Fruit fly (Drosophila melanogaster) whole organism, wandering third instar larva: ENCODE data around the gene bol.

Source experiments
- Abd-B ChIP-seq: fragments of >200 bp; optimal IDR thresholded peaks from 2 replicates; lab custom pipeline; 2017; ENCODE audit warnings: missing biosample characterization, missing genetic modification characterization
- CG32264 ChIP-seq: fragments of 200-800 bp; sonication (Bioruptor generic); optimal IDR thresholded peaks from 2 replicates; lab custom pipeline; 2016; ENCODE audit warnings: missing biosample characterization, missing genetic modification characterization
- CG9705 ChIP-seq: fragments of 200-800 bp; sonication (Bioruptor generic); optimal IDR thresholded peaks from 2 replicates; lab custom pipeline; 2018; ENCODE audit warnings: missing biosample characterization, mild to moderate bottlenecking, missing genetic modification characterization
- CrebA ChIP-seq: fragments of 200-800 bp; sonication (Bioruptor generic); optimal IDR thresholded peaks from 2 replicates; lab custom pipeline; 2016; ENCODE audit warnings: missing biosample characterization, mild to moderate bottlenecking, missing genetic modification characterization, borderline replicate concordance
- Dfd ChIP-seq: fragments of >200 bp; optimal IDR thresholded peaks from 2 replicates; lab custom pipeline; 2017; ENCODE audit warnings: missing biosample characterization, missing genetic modification characterization
- Dif ChIP-seq: fragments of 200-275, 200-300 bp; sonication (Bioruptor generic); optimal IDR thresholded peaks from 2 replicates; lab custom pipeline; 2018; ENCODE audit warnings: missing biosample characterization, missing genetic modification characterization; ENCODE audit not compliant: partially characterized antibody
- GATAd ChIP-seq: sonication (Bioruptor generic); optimal IDR thresholded peaks from 2 replicates; lab custom pipeline; 2016; ENCODE audit warnings: missing biosample characterization, missing genetic modification characterization
- HLH106 ChIP-seq: fragments of 200-800 bp; optimal IDR thresholded peaks from 3 replicates; lab custom pipeline; 2019; ENCODE audit warnings: missing biosample characterization, mild to moderate bottlenecking, missing genetic modification characterization, moderate library complexity
- Hnf4 ChIP-seq: fragments of 200-800 bp; sonication (Bioruptor generic); optimal IDR thresholded peaks from 2 replicates; lab custom pipeline; 2016; ENCODE audit warnings: missing biosample characterization, mild to moderate bottlenecking, missing genetic modification characterization
- Hr83 ChIP-seq: fragments of 200-300 bp; sonication (Bioruptor generic); optimal IDR thresholded peaks from 2 replicates; lab custom pipeline; 2016; ENCODE audit warnings: missing biosample characterization, mild to moderate bottlenecking, missing genetic modification characterization, moderate library complexity; ENCODE audit not compliant: poor library complexity, severe bottlenecking
- Jra ChIP-seq: sonication (Bioruptor generic); optimal IDR thresholded peaks from 2 replicates; lab custom pipeline; 2016; ENCODE audit warnings: missing biosample characterization, missing genetic modification characterization
- Mio ChIP-seq: sonication (Bioruptor generic); optimal IDR thresholded peaks from 2 replicates; lab custom pipeline; 2016; ENCODE audit warnings: missing biosample characterization, missing genetic modification characterization
- Myc ChIP-seq: fragments of >200 bp; optimal IDR thresholded peaks from 2 replicates; lab custom pipeline; 2017
- N ChIP-seq: fragments of >200 bp; optimal IDR thresholded peaks from 2 replicates; lab custom pipeline; 2018; ENCODE audit warnings: missing biosample characterization, missing external identifiers, missing genetic modification characterization
- OdsH ChIP-seq: fragments of 200-800 bp; sonication (Bioruptor generic); optimal IDR thresholded peaks from 2 replicates; lab custom pipeline; 2016; ENCODE audit warnings: missing biosample characterization, mild to moderate bottlenecking, missing genetic modification characterization
- Rel ChIP-seq, 2 experiments: fragments of 200-800 bp; sonication (Bioruptor generic) in 1 of 2; optimal IDR thresholded peaks; 2 replicates in 1 of 2; 3 replicates in 1 of 2; lab custom pipeline; 2016 to 2019; ENCODE audit warnings: mild to moderate bottlenecking in 2 of 2, missing biosample characterization in 2 of 2, missing genetic modification characterization in 2 of 2, moderate library complexity in 1 of 2
- Sp1 ChIP-seq: fragments of 200-800 bp; sonication (Bioruptor generic); optimal IDR thresholded peaks from 3 replicates; lab custom pipeline; 2019; ENCODE audit warnings: missing biosample characterization, mild to moderate bottlenecking, missing genetic modification characterization, moderate library complexity
- Vsx2 ChIP-seq: fragments of 200-300, 225-300 bp; sonication (Bioruptor generic); optimal IDR thresholded peaks from 2 replicates; lab custom pipeline; 2018; ENCODE audit warnings: missing biosample characterization, missing genetic modification characterization; ENCODE audit not compliant: partially characterized antibody
- br ChIP-seq: fragments of 200-800 bp; sonication (Bioruptor generic); optimal IDR thresholded peaks from 2 replicates; lab custom pipeline; 2016; ENCODE audit warnings: missing biosample characterization, missing genetic modification characterization
- brk ChIP-seq: fragments of 200-800 bp; sonication (Bioruptor generic); optimal IDR thresholded peaks from 2 replicates; lab custom pipeline; 2016; ENCODE audit warnings: missing biosample characterization, mild to moderate bottlenecking, missing genetic modification characterization
- dl ChIP-seq, 2 experiments: fragments of 175-275, 200-275 bp in 1 of 2; fragments of 200-275 bp in 1 of 2; sonication (Bioruptor generic); optimal IDR thresholded peaks; lab custom pipeline; 2018; ENCODE audit warnings: mild to moderate bottlenecking in 2 of 2, missing biosample characterization in 2 of 2, missing genetic modification characterization in 2 of 2, moderate library complexity in 2 of 2; ENCODE audit not compliant: partially characterized antibody in 2 of 2, insufficient read depth in 1 of 2
- dmrt93B ChIP-seq: fragments of 200-800 bp; sonication (Bioruptor generic); optimal IDR thresholded peaks from 2 replicates; lab custom pipeline; 2018; ENCODE audit warnings: missing biosample characterization, mild to moderate bottlenecking, missing genetic modification characterization
- ey ChIP-seq: fragments of 200-800 bp; sonication (Bioruptor generic); optimal IDR thresholded peaks from 2 replicates; lab custom pipeline; 2016; ENCODE audit warnings: missing biosample characterization, missing genetic modification characterization
- foxo ChIP-seq, 2 experiments: fragments of 200-800 bp; sonication (Bioruptor generic); optimal IDR thresholded peaks; 2 replicates in 1 of 2; 3 replicates in 1 of 2; lab custom pipeline; 2016 to 2017; ENCODE audit warnings: missing biosample characterization in 2 of 2, missing genetic modification characterization in 2 of 2
- fru ChIP-seq: fragments of 200-800 bp; sonication (Bioruptor generic); optimal IDR thresholded peaks from 3 replicates; lab custom pipeline; 2016; ENCODE audit warnings: missing biosample characterization, mild to moderate bottlenecking, missing genetic modification characterization
- h ChIP-seq: fragments of 200-800 bp; sonication (Bioruptor generic); optimal IDR thresholded peaks from 3 replicates; lab custom pipeline; 2016; ENCODE audit warnings: missing biosample characterization, mild to moderate bottlenecking, missing genetic modification characterization
- jim ChIP-seq: fragments of 175-275, 200-325 bp; sonication (Bioruptor generic); optimal IDR thresholded peaks from 2 replicates; lab custom pipeline; 2016; ENCODE audit warnings: missing biosample characterization, mild to moderate bottlenecking, missing genetic modification characterization
- lola ChIP-seq: fragments of >200 bp; optimal IDR thresholded peaks from 2 replicates; lab custom pipeline; 2017; ENCODE audit warnings: missing biosample characterization, missing genetic modification characterization
- pan ChIP-seq: fragments of >200 bp; optimal IDR thresholded peaks from 2 replicates; lab custom pipeline; 2017
- psq ChIP-seq: fragments of 200-800 bp; sonication (Bioruptor generic); optimal IDR thresholded peaks from 3 replicates; lab custom pipeline; 2017; ENCODE audit warnings: missing biosample characterization, mild to moderate bottlenecking, missing genetic modification characterization, moderate library complexity
- rgr ChIP-seq: fragments of 200-800 bp; sonication (Bioruptor generic); optimal IDR thresholded peaks from 3 replicates; lab custom pipeline; 2016; ENCODE audit warnings: missing biosample characterization, mild to moderate bottlenecking, missing genetic modification characterization
- sage ChIP-seq: fragments of 200-800 bp; sonication (Bioruptor generic); optimal IDR thresholded peaks from 2 replicates; lab custom pipeline; 2016; ENCODE audit warnings: missing biosample characterization, mild to moderate bottlenecking, missing genetic modification characterization
- sv ChIP-seq: fragments of 200-800 bp; sonication (Bioruptor generic); optimal IDR thresholded peaks from 3 replicates; lab custom pipeline; 2016; ENCODE audit warnings: missing biosample characterization, missing genetic modification characterization
- tai ChIP-seq: sonication (Bioruptor generic); optimal IDR thresholded peaks from 2 replicates; lab custom pipeline; 2016; ENCODE audit warnings: missing biosample characterization, missing genetic modification characterization
- usp ChIP-seq: fragments of >200 bp; optimal IDR thresholded peaks from 2 replicates; lab custom pipeline; 2017; ENCODE audit warnings: missing biosample characterization, missing genetic modification characterization
- woc ChIP-seq: sonication (Bioruptor generic); optimal IDR thresholded peaks from 2 replicates; lab custom pipeline; 2016; ENCODE audit warnings: missing biosample characterization, mild to moderate bottlenecking, missing genetic modification characterization

Gene bol

DNA sequence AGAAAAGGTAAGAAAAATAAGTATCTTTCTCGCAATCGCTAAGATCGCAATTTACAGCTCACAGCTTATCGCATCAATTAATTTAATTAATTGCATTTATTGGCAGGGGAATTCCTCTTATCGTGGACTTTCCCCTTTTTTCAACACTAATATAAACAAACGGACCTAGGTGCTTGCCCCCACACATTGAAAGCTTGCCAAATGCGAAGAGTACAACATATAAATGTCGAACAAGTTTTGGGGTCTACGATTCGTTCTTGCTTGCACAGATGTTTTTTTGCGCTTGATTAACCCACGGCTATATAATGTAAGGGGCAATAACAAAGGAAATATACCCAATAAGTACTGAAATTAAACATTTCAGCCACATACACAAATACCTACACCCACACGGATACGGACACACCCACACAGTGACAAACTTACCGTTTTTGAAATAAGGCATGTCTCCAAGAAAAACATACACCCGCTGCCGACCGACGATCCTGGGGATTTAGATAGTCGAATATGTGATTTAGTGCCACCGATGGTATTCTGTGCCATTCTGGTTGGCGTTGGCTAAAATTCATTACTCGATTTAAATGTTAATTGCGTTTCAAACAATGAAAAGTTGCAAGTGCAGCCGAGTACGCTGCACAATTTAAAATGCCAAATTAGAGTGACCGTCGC is 62.0 kb downstream of the bol start:
- peak; percentile 9 for TF ChIP-seq OdsH
- no peak for TF ChIP-seq Vsx2 (GFP tag; lab: Kevin White, UChicago)
- no peak for TF ChIP-seq N (GFP tag; lab: Kevin White, UChicago)
- TF ChIP-seq jim (GFP tag; lab: Kevin White, UChicago): no peak
- TF ChIP-seq brk (GFP tag; lab: Kevin White, UChicago): peak; percentile 34
- TF ChIP-seq Sp1 (GFP tag; lab: Kevin White, UChicago): no peak
- TF ChIP-seq ey (GFP tag; lab: Kevin White, UChicago): no peak
- TF ChIP-seq CrebA (GFP tag; lab: Kevin White, UChicago): peak; percentile 68
- no peak for TF ChIP-seq rgr (GFP tag; lab: Kevin White, UChicago)
- no peak for TF ChIP-seq Jra (GFP tag; lab: Kevin White, UChicago)
- TF ChIP-seq tai (GFP tag; lab: Kevin White, UChicago): no peak
- no peak for TF ChIP-seq Rel (GFP tag; optimal IDR thresholded peaks at IDR 0.05; lab: Kevin White, UChicago)
- TF ChIP-seq Rel (tag; optimal IDR thresholded peaks at IDR 0.05; lab: Kevin White, UChicago): peak; percentile 100
- TF ChIP-seq Hnf4: peak; percentile 19
- TF ChIP-seq Abd-B (GFP tag; lab: Kevin White, UChicago): no peak
- no peak for TF ChIP-seq Dif (GFP tag; lab: Kevin White, UChicago)
- TF ChIP-seq sage (GFP tag; lab: Kevin White, UChicago): peak; percentile 21
- peak; percentile 14 for TF ChIP-seq Hr83
- no peak for TF ChIP-seq Myc
- TF ChIP-seq br (GFP tag; lab: Kevin White, UChicago): no peak
- no peak for TF ChIP-seq CG9705
- no peak for TF ChIP-seq sv
- TF ChIP-seq woc (GFP tag; lab: Kevin White, UChicago): no peak

DNA sequence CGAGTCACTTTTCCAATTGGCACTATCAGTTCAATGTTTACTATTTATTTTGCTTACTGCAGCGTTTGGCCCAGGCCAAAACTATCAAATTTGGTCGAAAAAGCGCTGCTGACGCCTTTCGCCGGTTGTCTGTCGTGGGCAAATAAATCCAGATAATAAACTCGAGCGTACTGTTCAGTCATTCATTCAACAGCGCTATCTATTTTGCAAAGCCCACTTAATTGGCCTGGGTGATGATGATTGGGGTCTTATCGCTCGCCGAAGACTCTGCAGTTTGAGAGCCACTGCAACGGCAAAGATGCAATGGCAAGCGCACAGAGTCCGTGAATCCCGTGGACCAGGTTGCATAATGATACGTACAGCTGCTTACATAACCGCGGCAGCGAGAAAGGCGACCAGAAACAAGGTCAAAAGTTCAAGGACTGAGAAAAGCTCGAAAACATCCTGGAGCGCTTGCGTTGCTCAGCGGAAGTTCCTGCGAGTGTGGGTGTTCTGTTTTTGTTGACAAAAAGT is 67.6 kb downstream of the bol start:
- TF ChIP-seq Hr83: no peak
- no peak for TF ChIP-seq rgr (GFP tag; lab: Kevin White, UChicago)
- no peak for TF ChIP-seq dl (GFP tag; optimal IDR thresholded peaks at IDR 0.05; lab: Kevin White, UChicago; ENCODE audit: insufficient read depth in 1 of 2, partially characterized antibody in 2 of 2)
- TF ChIP-seq ey (GFP tag; lab: Kevin White, UChicago): no peak
- TF ChIP-seq Vsx2 (GFP tag; lab: Kevin White, UChicago): peak; percentile 19

dm6 chr3L:9065997-9066441 is 68.2 kb downstream of the bol start, which contains the start of gene Argk1:
TSS of gene Argk1 (minus strand) at chr3L:9066027.
- no peak for TF ChIP-seq Sp1 (GFP tag; lab: Kevin White, UChicago)
- TF ChIP-seq lola (GFP tag; lab: Kevin White, UChicago): no peak
- no peak for TF ChIP-seq ey (GFP tag; lab: Kevin White, UChicago)
- TF ChIP-seq foxo (GFP tag; optimal IDR thresholded peaks at IDR 0.05; lab: Kevin White, UChicago): peak in 1 of 2 experiments; percentile 34
- TF ChIP-seq usp (GFP tag; lab: Kevin White, UChicago): no peak
- TF ChIP-seq OdsH: peak; percentile 50
- no peak for TF ChIP-seq Dfd (GFP tag; lab: Kevin White, UChicago)
- TF ChIP-seq tai (GFP tag; lab: Kevin White, UChicago): peak; percentile 16
- TF ChIP-seq CrebA (GFP tag; lab: Kevin White, UChicago): no peak
- peak; percentile 44 for TF ChIP-seq HLH106 (tag; lab: Kevin White, UChicago)
- TF ChIP-seq psq (GFP tag; lab: Kevin White, UChicago): no peak
- TF ChIP-seq Jra (GFP tag; lab: Kevin White, UChicago): no peak
- TF ChIP-seq fru (GFP tag; lab: Kevin White, UChicago): peak; percentile 14
- TF ChIP-seq brk (GFP tag; lab: Kevin White, UChicago): no peak
- TF ChIP-seq Mio (GFP tag; lab: Kevin White, UChicago): no peak
- TF ChIP-seq Dif (GFP tag; lab: Kevin White, UChicago): peak; percentile 65
- no peak for TF ChIP-seq pan (lab: Kevin White, UChicago)
- peak; percentile 38 to 55 for TF ChIP-seq dl (GFP tag; optimal IDR thresholded peaks at IDR 0.05; lab: Kevin White, UChicago; ENCODE audit: insufficient read depth in 1 of 2, partially characterized antibody in 2 of 2)
- no peak for TF ChIP-seq Rel (GFP tag; optimal IDR thresholded peaks at IDR 0.05; lab: Kevin White, UChicago)
- TF ChIP-seq Rel (tag; optimal IDR thresholded peaks at IDR 0.05; lab: Kevin White, UChicago): no peak
- TF ChIP-seq rgr (GFP tag; lab: Kevin White, UChicago): peak; percentile 54
- TF ChIP-seq br (GFP tag; lab: Kevin White, UChicago): no peak
- no peak for TF ChIP-seq N (GFP tag; lab: Kevin White, UChicago)
- no peak for TF ChIP-seq dmrt93B (GFP tag; lab: Kevin White, UChicago)
- no peak for TF ChIP-seq GATAd (GFP tag; lab: Kevin White, UChicago)
- TF ChIP-seq h (GFP tag; lab: Kevin White, UChicago): peak; percentile 10
- no peak for TF ChIP-seq jim (GFP tag; lab: Kevin White, UChicago)
- no peak for TF ChIP-seq sage (GFP tag; lab: Kevin White, UChicago)
- TF ChIP-seq CG32264 (GFP tag; lab: Kevin White, UChicago): no peak
- TF ChIP-seq sv: peak; percentile 29
